Worm (Caenorhabditis elegans): ENCODE results near the gene mrpl-35.

Gene mrpl-35

ce11 chrIII:3509908-3510307, at the start of gene mrpl-35, which contains the start of gene M01F1.4:
TSS of gene mrpl-35 (plus strand) at chrIII:3510237.
TSS of gene M01F1.4 (minus strand) at chrIII:3510033.
- no peak for TF ChIP-seq unc-62 (GFP tag; optimal IDR thresholded peaks at IDR 0.05)

- no peak for TF ChIP-seq unc-62 (GFP tag; optimal IDR thresholded peaks at IDR 0.05)
Observed at ce11 chrIII:3461403-3461802, 48.6 kb upstream of the mrpl-35 start, which contains the start of gene pph-6. TSS of gene pph-6 (plus strand) at chrIII:3461703.

DNA sequence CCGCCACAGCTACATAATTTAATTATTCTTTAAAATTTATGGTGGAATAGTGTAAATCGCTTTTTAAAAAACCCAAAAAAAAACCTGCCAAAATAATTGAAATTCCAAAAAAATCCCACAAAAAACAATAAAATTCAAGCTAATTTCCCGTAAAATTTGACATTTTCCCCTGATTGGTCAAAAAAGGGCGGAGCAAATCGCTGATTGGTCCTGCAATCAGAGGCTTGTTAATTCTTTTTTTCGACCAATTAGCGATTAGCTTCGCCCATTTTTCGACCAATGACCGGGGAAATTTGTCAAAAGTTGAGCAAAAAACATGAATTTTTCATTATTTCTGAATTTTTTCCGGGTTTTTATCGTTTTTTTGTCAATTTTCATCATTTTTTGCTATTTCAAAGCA, 43.0 kb upstream of the mrpl-35 start:
- no peak for TF ChIP-seq unc-62 (GFP tag; optimal IDR thresholded peaks at IDR 0.05)

- no peak for TF ChIP-seq unc-62 (GFP tag; optimal IDR thresholded peaks at IDR 0.05)
Observed at ce11 chrIII:3468384-3468783, 41.7 kb upstream of the mrpl-35 start.

ce11 chrIII:3469646-3470045, 40.4 kb upstream of the mrpl-35 start, which contains the start of gene smim-14:
TSS of gene smim-14 (minus strand) at chrIII:3469746.
- no peak for TF ChIP-seq unc-62 (GFP tag; optimal IDR thresholded peaks at IDR 0.05)

DNA sequence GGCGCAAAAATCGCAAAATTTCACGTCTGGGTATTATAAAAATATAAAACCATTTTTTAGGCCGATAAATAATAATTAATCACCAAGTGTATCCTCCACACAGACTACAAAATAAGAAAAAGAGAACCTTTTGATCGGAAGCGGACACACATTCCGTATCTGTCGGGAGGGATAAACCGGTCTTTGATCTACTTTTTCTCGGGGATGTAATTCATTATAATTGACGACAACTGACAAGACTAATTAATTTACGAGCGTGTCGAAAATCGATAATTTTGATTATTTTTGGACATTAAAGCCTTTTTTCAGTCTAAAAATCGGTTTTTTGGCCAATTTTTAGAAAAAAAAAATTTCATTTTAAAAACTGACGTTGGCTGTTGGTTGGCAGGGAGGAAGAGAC, 39.6 kb upstream of the mrpl-35 start:
- TF ChIP-seq unc-62 (GFP tag; optimal IDR thresholded peaks at IDR 0.05) = no peak

DNA sequence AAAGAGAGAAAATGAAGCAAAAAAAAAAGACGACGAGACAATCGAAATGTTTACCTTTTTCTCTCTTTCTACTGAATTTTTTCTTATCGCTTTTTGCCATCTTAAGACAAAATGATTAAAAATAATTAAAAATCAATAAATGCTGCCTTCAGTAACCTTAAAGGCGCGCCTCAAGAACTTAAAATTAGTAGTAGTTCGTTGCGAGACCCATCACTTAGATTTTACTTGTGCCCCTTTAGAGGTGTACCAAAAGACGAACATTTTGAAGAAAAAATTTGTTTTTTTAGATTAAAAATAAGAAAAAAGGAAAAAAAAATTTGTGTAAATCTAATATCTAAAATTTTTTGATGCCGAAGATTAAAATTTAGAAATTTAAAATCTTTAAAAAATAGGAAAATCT, 39.1 kb upstream of the mrpl-35 start:
- TF ChIP-seq unc-62 (GFP tag; optimal IDR thresholded peaks at IDR 0.05) = no peak

DNA sequence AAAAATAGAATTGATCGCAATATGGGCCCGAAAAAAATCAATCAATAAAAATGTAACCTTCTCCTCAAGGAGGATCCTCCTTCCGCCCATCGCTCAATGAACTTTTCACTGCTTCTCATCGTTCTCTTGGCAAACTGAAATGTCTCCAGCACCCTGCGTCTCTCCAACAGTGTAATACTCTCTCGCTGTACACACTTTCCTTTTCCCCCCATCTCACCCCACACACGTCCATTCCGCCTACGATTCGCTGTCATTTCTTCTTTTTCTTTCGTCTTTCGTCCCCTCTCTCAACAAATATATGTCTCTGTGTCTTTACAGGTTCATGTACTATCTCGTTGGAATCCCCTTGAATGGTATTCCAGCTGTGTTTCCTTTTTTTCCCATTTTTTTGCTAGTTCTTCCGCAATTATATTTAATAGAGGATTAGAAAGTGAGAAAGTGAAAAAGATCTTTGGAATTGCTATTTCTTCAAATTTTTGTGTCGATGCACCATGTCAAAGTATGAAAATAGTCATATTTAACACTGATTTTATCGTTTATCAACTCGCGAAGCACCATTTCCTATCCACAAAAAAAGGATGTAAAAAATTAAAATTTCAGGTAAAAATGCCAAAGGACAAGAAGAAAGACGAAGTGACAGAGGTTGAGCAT, 38.5 kb upstream of the mrpl-35 start, which contains the start of gene rsu-1:
Gene rsu-1, plus strand, starts transcription at position 601 of the 651 bp plus-strand sequence.
- TF ChIP-seq unc-62 (GFP tag; optimal IDR thresholded peaks at IDR 0.05) = no peak

DNA sequence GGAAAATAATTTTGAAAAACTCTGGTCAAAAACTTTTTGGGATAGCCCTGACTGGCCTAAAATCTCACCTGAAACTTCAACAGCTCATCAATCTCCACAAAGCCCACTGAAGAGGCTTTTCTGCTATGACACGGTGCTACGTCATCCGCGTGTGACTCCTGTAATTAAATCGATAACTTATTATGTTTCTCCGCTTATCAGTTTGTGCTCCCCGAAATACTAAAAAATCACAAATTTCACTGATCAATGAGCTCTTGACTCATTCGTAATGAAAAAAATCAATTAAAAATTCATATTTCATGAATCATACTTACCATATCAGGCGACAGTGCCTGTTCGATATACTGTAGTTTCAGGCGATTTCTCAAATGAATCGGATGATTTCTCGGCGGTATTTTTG, 35.0 kb upstream of the mrpl-35 start:
- TF ChIP-seq unc-62 (GFP tag; optimal IDR thresholded peaks at IDR 0.05) = no peak

DNA sequence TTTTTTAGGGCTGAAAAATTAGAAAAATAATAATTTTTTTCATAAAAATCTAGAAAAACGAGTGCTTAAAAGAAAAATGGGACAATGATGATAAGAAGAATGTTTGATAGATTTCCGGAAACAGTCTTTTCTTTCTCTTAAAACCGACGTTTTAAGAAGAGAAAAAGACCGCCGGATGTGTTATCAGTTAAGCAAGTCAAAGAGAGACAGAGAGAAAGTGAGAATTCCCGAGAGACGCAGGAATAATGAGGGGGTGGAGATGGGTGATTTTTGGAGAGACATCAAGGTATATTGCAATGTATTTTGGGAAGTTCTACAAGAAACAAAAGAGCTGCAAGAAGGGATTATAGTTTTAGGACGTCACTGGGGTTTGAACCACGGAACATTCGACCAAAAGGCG, 34.5 kb upstream of the mrpl-35 start, which contains the start of gene C34C12.9:
Gene C34C12.9, minus strand, starts transcription at position 16 of the 400 bp plus-strand sequence.
- no peak for TF ChIP-seq unc-62 (GFP tag; optimal IDR thresholded peaks at IDR 0.05)

DNA sequence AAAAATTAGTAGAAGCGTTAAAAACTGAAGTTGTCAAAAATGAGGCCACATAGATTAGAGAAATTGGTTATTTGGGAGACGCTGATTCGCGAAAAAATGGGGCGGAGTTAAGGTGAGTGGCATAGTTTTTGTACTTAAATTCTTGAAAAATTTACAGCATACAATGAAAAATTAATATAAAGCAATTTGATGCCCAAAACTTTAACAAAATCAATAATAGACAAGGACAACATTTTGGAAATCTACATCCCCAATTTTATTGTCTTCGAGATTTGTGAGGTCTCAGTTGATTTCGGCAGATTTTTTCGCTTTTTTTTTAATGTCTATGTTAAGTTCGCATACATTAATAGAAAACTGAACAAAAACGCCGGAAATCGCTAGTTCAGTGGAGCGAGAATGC, 33.8 kb upstream of the mrpl-35 start:
- no peak for TF ChIP-seq unc-62 (GFP tag; optimal IDR thresholded peaks at IDR 0.05)

DNA sequence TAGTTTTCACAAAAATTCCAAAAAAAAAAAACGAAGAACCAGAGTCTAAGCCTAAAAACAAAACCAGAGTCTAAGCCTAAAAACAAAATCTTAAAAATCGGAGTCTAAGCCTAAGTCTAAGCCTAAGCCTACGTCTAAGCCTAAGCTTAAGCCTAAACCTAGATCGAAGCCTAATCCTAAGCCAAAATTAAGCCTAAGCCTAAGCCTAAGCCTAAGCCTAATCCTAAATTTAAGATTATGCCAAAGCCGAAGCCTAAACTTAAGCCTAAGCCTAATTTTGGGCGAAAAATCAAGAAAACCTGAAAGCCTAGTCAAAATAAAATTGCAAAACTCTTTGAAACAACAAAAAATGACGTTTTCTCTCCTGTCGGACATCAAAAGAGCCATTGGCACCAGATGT, 32.7 kb upstream of the mrpl-35 start:
- TF ChIP-seq unc-62 (GFP tag; optimal IDR thresholded peaks at IDR 0.05) = no peak

- TF ChIP-seq unc-62 (GFP tag; optimal IDR thresholded peaks at IDR 0.05) = no peak
Observed at ce11 chrIII:3478795-3479398, 31.1 kb upstream of the mrpl-35 start.

DNA sequence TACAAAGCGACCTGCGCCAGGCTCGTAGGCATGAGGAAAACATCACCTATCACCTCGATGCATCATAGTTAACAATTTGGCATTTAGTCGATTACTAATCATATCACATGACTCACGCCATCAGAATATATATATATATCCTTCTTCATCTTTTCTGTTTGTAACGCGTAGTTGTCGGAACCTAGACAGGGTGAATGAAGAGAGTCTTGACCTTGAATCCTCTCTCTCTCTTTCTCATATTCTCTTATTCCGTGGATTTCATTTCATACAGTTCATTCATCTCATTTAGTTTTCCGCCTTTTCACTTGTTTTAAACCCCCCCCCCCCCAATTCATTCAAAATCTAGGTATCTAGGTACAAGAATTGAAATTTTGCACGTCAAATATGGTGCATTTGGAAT, 29.8 kb upstream of the mrpl-35 start:
- no peak for TF ChIP-seq unc-62 (GFP tag; optimal IDR thresholded peaks at IDR 0.05)

DNA sequence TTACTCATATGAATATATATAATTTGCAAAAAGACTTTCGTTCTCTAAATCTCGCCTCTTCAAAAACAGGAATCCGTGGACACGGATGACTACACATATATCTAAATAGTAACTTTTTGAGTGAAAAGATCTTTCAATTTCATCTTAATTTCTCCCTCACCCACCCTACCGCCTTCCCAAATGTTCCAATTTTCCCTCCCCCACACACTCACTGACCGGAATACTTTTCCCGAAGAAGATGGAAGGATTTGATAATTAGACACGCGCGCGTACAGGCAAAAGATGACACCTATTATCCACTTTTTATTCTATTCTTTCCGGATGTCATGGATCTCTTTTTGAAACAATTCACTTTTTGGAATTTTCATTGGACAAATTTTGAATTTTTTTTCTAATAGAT, 29.1 kb upstream of the mrpl-35 start:
- no peak for TF ChIP-seq unc-62 (GFP tag; optimal IDR thresholded peaks at IDR 0.05)

ce11 chrIII:3482291-3482690, 27.7 kb upstream of the mrpl-35 start, which contains the start of gene C34C12.6:
TSS of gene C34C12.6 (plus strand) at chrIII:3482591.
- TF ChIP-seq unc-62 (GFP tag; optimal IDR thresholded peaks at IDR 0.05) = no peak

DNA sequence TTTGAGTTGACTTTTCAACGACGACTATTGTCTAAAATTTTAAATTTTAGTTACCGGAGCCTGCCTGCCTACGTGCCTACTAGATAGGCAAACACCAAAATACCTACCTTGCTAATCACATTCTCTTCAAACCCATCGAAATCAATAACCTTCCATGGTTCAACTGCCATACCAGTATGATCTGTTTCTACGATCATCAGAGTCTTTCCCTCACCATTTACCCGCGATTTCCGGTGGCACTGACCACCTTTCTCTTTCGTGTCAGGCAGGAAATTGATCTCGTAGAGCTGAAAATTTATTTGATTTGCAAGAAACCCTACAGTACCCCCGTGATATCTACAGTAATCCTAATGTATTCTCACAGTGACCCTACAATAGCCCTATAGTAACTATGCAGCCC, 25.0 kb upstream of the mrpl-35 start:
- no peak for TF ChIP-seq unc-62 (GFP tag; optimal IDR thresholded peaks at IDR 0.05)
